Fruit fly (Drosophila melanogaster): ENCODE results near the gene CG7800.

The CG7800 gene

DNA sequence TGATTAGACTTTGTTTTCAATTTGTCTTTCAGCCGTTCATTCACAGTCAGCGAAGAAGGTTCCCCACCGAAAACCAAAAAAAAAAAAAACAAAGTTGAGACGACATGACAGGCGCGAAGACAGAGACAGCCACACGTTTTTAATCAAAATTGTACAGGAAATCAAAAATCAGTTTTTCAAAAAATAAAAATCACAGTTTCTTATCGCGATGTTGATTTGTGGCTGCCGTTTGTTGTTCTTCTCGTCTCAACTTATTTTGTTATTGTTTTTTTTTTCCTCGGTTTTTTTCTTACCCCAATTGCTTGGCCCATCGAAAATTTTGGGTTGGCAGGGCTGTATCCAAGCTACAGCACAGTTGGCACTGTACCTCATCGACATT lies 10.5 kb upstream of the CG7800 start (continued):
- TF ChIP-seq tgo (GFP tag; IDR thresholded peaks at IDR 0.05), result no peak
- no peak for TF ChIP-seq CG31224 (GFP tag; IDR thresholded peaks at IDR 0.05)
- TF ChIP-seq CG2129 (GFP tag; IDR thresholded peaks at IDR 0.05; ENCODE audit: partially characterized antibody), result no peak
- no peak for TF ChIP-seq Gug (GFP tag; IDR thresholded peaks at IDR 0.05)
- no peak for TF ChIP-seq CG18262 (tag; optimal IDR thresholded peaks at IDR 0.05)
- no peak for TF ChIP-seq corto (GFP tag; optimal IDR thresholded peaks at IDR 0.05)
- TF ChIP-seq Lim3 (GFP tag; IDR thresholded peaks at IDR 0.05), result peak; percentile 60; the same call in 1 of the 2 replicates

DNA sequence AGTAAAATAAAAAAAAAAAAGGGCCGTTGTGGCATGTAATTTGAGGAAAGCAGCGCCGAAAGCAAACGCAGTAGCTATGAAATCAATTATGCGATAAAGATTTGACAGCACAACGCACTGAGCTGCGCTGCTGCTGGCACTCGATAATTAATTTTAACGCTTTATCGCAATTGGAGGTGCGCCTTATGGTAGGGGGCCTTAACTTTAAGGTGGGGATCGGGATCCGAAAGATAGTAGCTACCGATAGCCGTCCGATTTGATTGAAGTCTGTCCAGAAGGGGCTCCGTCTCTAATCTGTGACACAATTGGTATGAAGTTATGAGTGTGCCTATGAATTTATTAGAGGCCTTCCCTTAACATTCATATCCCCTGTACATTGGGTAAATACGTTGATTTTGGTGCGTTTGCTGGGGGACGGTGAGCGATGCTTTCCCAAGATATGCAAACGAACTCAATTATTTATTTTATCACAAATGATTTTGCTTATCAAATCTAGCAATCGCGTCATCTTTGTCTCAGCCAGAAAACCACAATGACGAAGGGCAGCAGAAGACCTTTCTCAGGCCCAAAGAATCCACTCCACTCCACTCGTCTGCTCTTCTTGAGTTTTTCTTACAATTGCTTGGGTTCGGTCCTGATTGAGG lies 9.3 kb upstream of the CG7800 start:
- TF ChIP-seq pros (GFP tag; optimal IDR thresholded peaks at IDR 0.05), result no peak
- no peak for TF ChIP-seq hbn (GFP tag; IDR thresholded peaks at IDR 0.05; ENCODE audit: partially characterized antibody)
- TF ChIP-seq CG10543 (GFP tag; optimal IDR thresholded peaks at IDR 0.05), result peak; percentile 4
- TF ChIP-seq CG4360 (GFP tag; IDR thresholded peaks at IDR 0.05), result no peak
- TF ChIP-seq CG7271 (tag; optimal IDR thresholded peaks at IDR 0.05), result no peak
- TF ChIP-seq Bgb (GFP tag; IDR thresholded peaks at IDR 0.05; ENCODE audit: partially characterized antibody), result no peak
- no peak for TF ChIP-seq CG15514 (GFP tag; optimal IDR thresholded peaks at IDR 0.05)
- peak; percentile 28 for TF ChIP-seq Med (GFP tag)
- TF ChIP-seq sug (tag; optimal IDR thresholded peaks at IDR 0.05), result peak; percentile 90
- TF ChIP-seq CG31441 (GFP tag; IDR thresholded peaks at IDR 0.05), result no peak
- no peak for TF ChIP-seq Awh (GFP tag; IDR thresholded peaks at IDR 0.05)
- no peak for TF ChIP-seq tap (tag; optimal IDR thresholded peaks at IDR 0.05)
- TF ChIP-seq ind (GFP tag; optimal IDR thresholded peaks at IDR 0.05), result no peak
- no peak for TF ChIP-seq scrt (GFP tag; optimal IDR thresholded peaks at IDR 0.05)
- no peak for TF ChIP-seq row (GFP tag; IDR thresholded peaks at IDR 0.05)
- no peak for TF ChIP-seq CG17328 (GFP tag; IDR thresholded peaks at IDR 0.05)
- no peak for TF ChIP-seq nau (GFP tag; optimal IDR thresholded peaks at IDR 0.05)
- peak; percentile 100 for TF ChIP-seq grn (GFP tag; optimal IDR thresholded peaks at IDR 0.05)
- TF ChIP-seq chinmo (GFP tag; IDR thresholded peaks at IDR 0.05; ENCODE audit: partially characterized antibody), result 0 out of 4 replicates have a peak, but pooled peaks have one; percentile 10
- TF ChIP-seq Mes4 (GFP tag; optimal IDR thresholded peaks at IDR 0.05), result no peak
- TF ChIP-seq CG14441 (GFP tag; IDR thresholded peaks at IDR 0.05), result no peak
- no peak for TF ChIP-seq Hr78 (GFP tag; optimal IDR thresholded peaks at IDR 0.05)
- TF ChIP-seq CG7745 (tag; optimal IDR thresholded peaks at IDR 0.05), result peak; percentile 14
- peak; percentile 96 for TF ChIP-seq mirr (GFP tag; optimal IDR thresholded peaks at IDR 0.05)
- no peak for TF ChIP-seq ems (GFP tag; optimal IDR thresholded peaks at IDR 0.05)
- no peak for TF ChIP-seq CG7963 (GFP tag; IDR thresholded peaks at IDR 0.05; ENCODE audit: partially characterized antibody)
- TF ChIP-seq Lim3 (GFP tag; IDR thresholded peaks at IDR 0.05), result peak; percentile 92; the same call in 1 of the 2 replicates
- TF ChIP-seq chm (GFP tag; IDR thresholded peaks at IDR 0.05), result 0 out of 2 replicates have a peak, but pooled peaks have one; percentile 21
- no peak for TF ChIP-seq E2f2 (GFP tag; IDR thresholded peaks at IDR 0.05)
- TF ChIP-seq CG2712 (tag; optimal IDR thresholded peaks at IDR 0.05), result no peak
- no peak for TF ChIP-seq Drgx (GFP tag; IDR thresholded peaks at IDR 0.05)
- TF ChIP-seq CG3163 (GFP tag; optimal IDR thresholded peaks at IDR 0.05), result no peak
- peak in 1 of 2 experiments; percentile 43 for TF ChIP-seq Pdp1 (GFP tag; optimal IDR thresholded peaks at IDR 0.05)
- TF ChIP-seq vnd (GFP tag; IDR thresholded peaks at IDR 0.05; ENCODE audit: partially characterized antibody), result 0 out of 3 replicates have a peak, but pooled peaks have one; percentile 25
- TF ChIP-seq CG2199 (GFP tag; IDR thresholded peaks at IDR 0.05), result 0 out of 3 replicates have a peak, but pooled peaks have one; percentile 17
- no peak for TF ChIP-seq wdn (GFP tag; IDR thresholded peaks at IDR 0.05)
- no peak for TF ChIP-seq B-H2 (GFP tag; optimal IDR thresholded peaks at IDR 0.05)
- no peak for TF ChIP-seq nerfin-2 (GFP tag; IDR thresholded peaks at IDR 0.05; ENCODE audit: partially characterized antibody)
- no peak for TF ChIP-seq aop (GFP tag; IDR thresholded peaks at IDR 0.05)
- 0 out of 3 replicates have a peak, but pooled peaks have one; percentile 7 for TF ChIP-seq CG6175 (GFP tag; IDR thresholded peaks at IDR 0.05)
- TF ChIP-seq sd (tag; optimal IDR thresholded peaks at IDR 0.05), result peak; percentile 55
- no peak for TF ChIP-seq CG8944 (GFP tag; optimal IDR thresholded peaks at IDR 0.05)

Data from whole organism, embryonic.